Fruit fly (Drosophila melanogaster) whole organism, embryonic: Measurements from ENCODE around the gene ball.
A peak's percentile ranks its signal among the peaks of the same experiment; 100 is the strongest.

Experiments
- Atf-2 ChIP-seq: fragments of 200-800 bp; sonication (Bioruptor generic); optimal IDR thresholded peaks from 2 replicates; lab custom pipeline; 2016; ENCODE audit warnings: missing biosample characterization, missing genetic modification characterization
- Atf3 ChIP-seq: fragments of 200-800 bp; sonication (Bioruptor generic); optimal IDR thresholded peaks from 3 replicates; lab custom pipeline; 2016; ENCODE audit warnings: missing biosample characterization, missing genetic modification characterization
- Awh ChIP-seq: fragments of 200-800 bp; sonication (Bioruptor generic); IDR thresholded peaks from 2 replicates; pipeline ENCODE4, ENCODE4 v1.3.6; 2022; ENCODE audit warnings: missing biosample characterization, missing genetic modification characterization
- BEAF-32 ChIP-seq: fragments of 200-800 bp; sonication (Bioruptor generic); optimal IDR thresholded peaks from 3 replicates; lab custom pipeline; 2017; ENCODE audit warnings: missing biosample characterization, missing genetic modification characterization, mild to moderate bottlenecking, moderate library complexity, missing genetic modification reagents
- C15 ChIP-seq: fragments of 200-800 bp; sonication (Bioruptor generic); IDR thresholded peaks from 3 replicates; pipeline ENCODE4 v1.3.6; 2022; ENCODE audit warnings: missing biosample characterization, missing genetic modification characterization
- CG10147 ChIP-seq: fragments of 200-800 bp; sonication (Bioruptor generic); optimal IDR thresholded peaks from 2 replicates; lab custom pipeline; 2019; ENCODE audit warnings: missing biosample characterization, mild to moderate bottlenecking, missing genetic modification characterization, moderate library complexity
- CG10274 ChIP-seq: fragments of 200-800 bp; sonication (Bioruptor generic); optimal IDR thresholded peaks from 3 replicates; lab custom pipeline; 2017; ENCODE audit warnings: missing biosample characterization, mild to moderate bottlenecking, missing genetic modification characterization
- CG10366 ChIP-seq: fragments of 200-800 bp; sonication (Bioruptor generic); IDR thresholded peaks from 2 replicates; pipeline ENCODE4 v1.3.6; 2022; ENCODE audit warnings: missing biosample characterization, missing genetic modification characterization
- CG11456 ChIP-seq: fragments of 200-800 bp; sonication (Bioruptor generic); IDR thresholded peaks from 3 replicates; pipeline ENCODE4 v1.3.6; 2022; ENCODE audit warnings: missing biosample characterization, missing genetic modification characterization
- CG12155 ChIP-seq: fragments of 200-800 bp; sonication (Bioruptor generic); optimal IDR thresholded peaks from 3 replicates; lab custom pipeline; 2016; ENCODE audit warnings: missing biosample characterization, missing genetic modification characterization
- CG13123 ChIP-seq: fragments of 200-800 bp; sonication (Bioruptor generic); optimal IDR thresholded peaks from 2 replicates; lab custom pipeline; 2016; ENCODE audit warnings: missing biosample characterization, missing genetic modification characterization
- CG15479 ChIP-seq: fragments of 200-800 bp; sonication (Bioruptor generic); optimal IDR thresholded peaks from 3 replicates; lab custom pipeline; 2019; ENCODE audit warnings: missing biosample characterization, mild to moderate bottlenecking, missing genetic modification characterization, moderate library complexity
- CG15601 ChIP-seq: fragments of 200-800 bp; sonication (Bioruptor generic); optimal IDR thresholded peaks from 3 replicates; lab custom pipeline; 2019; ENCODE audit warnings: missing biosample characterization, mild to moderate bottlenecking, missing genetic modification characterization, moderate library complexity
- CG1647 ChIP-seq: fragments of 200-800 bp; sonication (Bioruptor generic); optimal IDR thresholded peaks from 3 replicates; lab custom pipeline; 2016; ENCODE audit warnings: missing biosample characterization, missing genetic modification characterization
- CG17568 ChIP-seq: fragments of 200-800 bp; sonication (Bioruptor generic); optimal IDR thresholded peaks from 2 replicates; lab custom pipeline; 2018; ENCODE audit warnings: missing biosample characterization, mild to moderate bottlenecking, missing genetic modification characterization, moderate library complexity
- CG31224 ChIP-seq: fragments of 200-800 bp; sonication (Bioruptor generic); IDR thresholded peaks from 2 replicates; pipeline ENCODE4 v1.3.6; 2022; ENCODE audit warnings: missing biosample characterization, missing genetic modification characterization
- CG34376 ChIP-seq: fragments of 200-800 bp; sonication (Bioruptor generic); optimal IDR thresholded peaks from 2 replicates; lab custom pipeline; 2018; ENCODE audit warnings: missing biosample characterization, mild to moderate bottlenecking, missing genetic modification characterization
- CG3838 ChIP-seq: fragments of 200-800 bp; sonication (Bioruptor generic); optimal IDR thresholded peaks from 3 replicates; lab custom pipeline; 2016; ENCODE audit warnings: missing biosample characterization, missing genetic modification characterization
- CG3995 ChIP-seq: fragments of 200-800 bp; sonication (Bioruptor generic); optimal IDR thresholded peaks from 3 replicates; lab custom pipeline; 2016; ENCODE audit warnings: missing biosample characterization, missing genetic modification characterization
- CG4282 ChIP-seq: fragments of 200-800 bp; sonication (Bioruptor generic); optimal IDR thresholded peaks from 2 replicates; lab custom pipeline; 2016; ENCODE audit warnings: missing biosample characterization, missing genetic modification characterization
- CG4404 ChIP-seq: fragments of 200-800 bp; sonication (Bioruptor generic); IDR thresholded peaks from 2 replicates; pipeline ENCODE4 v1.3.6; 2022; ENCODE audit warnings: missing biosample characterization, missing genetic modification characterization
- CG5245 ChIP-seq: fragments of 200-800 bp; sonication (Bioruptor generic); optimal IDR thresholded peaks from 3 replicates; lab custom pipeline; 2016; ENCODE audit warnings: missing biosample characterization, missing genetic modification characterization
- CG7556 ChIP-seq: fragments of 200-800 bp; sonication (Bioruptor generic); optimal IDR thresholded peaks from 2 replicates; lab custom pipeline; 2017; ENCODE audit warnings: missing biosample characterization, mild to moderate bottlenecking, missing genetic modification characterization
- CG8765 ChIP-seq: fragments of 200-800 bp; sonication (Bioruptor generic); IDR thresholded peaks from 2 replicates; pipeline ENCODE4 v1.3.6; 2022; ENCODE audit warnings: missing biosample characterization, missing genetic modification characterization
- D19B ChIP-seq: fragments of 200-800 bp; sonication (Bioruptor generic); optimal IDR thresholded peaks from 2 replicates; lab custom pipeline; 2017; ENCODE audit warnings: missing biosample characterization, mild to moderate bottlenecking, missing genetic modification characterization
- Dfd ChIP-seq, 2 experiments: fragments of >200 bp; optimal IDR thresholded peaks; 2 replicates each; lab custom pipeline; 2017; ENCODE audit warnings: missing biosample characterization in 2 of 2, missing genetic modification characterization in 2 of 2
- Fer3 ChIP-seq: fragments of 200-800 bp; sonication (Bioruptor generic); optimal IDR thresholded peaks from 2 replicates; lab custom pipeline; 2018; ENCODE audit warnings: missing biosample characterization, mild to moderate bottlenecking, missing genetic modification characterization, moderate library complexity
- HLH4C ChIP-seq: fragments of 200-800 bp; sonication (Bioruptor generic); IDR thresholded peaks from 3 replicates; pipeline ENCODE4 v1.3.6; 2022; ENCODE audit warnings: missing biosample characterization, missing genetic modification characterization; ENCODE audit not compliant: partially characterized antibody
- HLHmδ ChIP-seq: fragments of 200-800 bp; sonication (Bioruptor generic); optimal IDR thresholded peaks from 2 replicates; lab custom pipeline; 2018; ENCODE audit warnings: missing biosample characterization, mild to moderate bottlenecking, missing genetic modification characterization, moderate library complexity
- HmgZ ChIP-seq: fragments of 200-800 bp; sonication (Bioruptor generic); optimal IDR thresholded peaks from 2 replicates; lab custom pipeline; 2018; ENCODE audit warnings: missing biosample characterization, mild to moderate bottlenecking, missing genetic modification characterization
- Optix ChIP-seq: fragments of 200-800 bp; sonication (Bioruptor generic); IDR thresholded peaks from 3 replicates; pipeline ENCODE4 v1.3.6; 2022; ENCODE audit warnings: missing biosample characterization, missing genetic modification characterization
- Ravus ChIP-seq: fragments of 200-800 bp; sonication (Bioruptor generic); IDR thresholded peaks from 2 replicates; pipeline ENCODE4 v1.3.6; 2022; ENCODE audit warnings: missing biosample characterization, missing genetic modification characterization
- Spps ChIP-seq: fragments of 200-800 bp; sonication (Bioruptor generic); optimal IDR thresholded peaks from 2 replicates; lab custom pipeline; 2018; ENCODE audit warnings: missing biosample characterization, mild to moderate bottlenecking, missing genetic modification characterization
- Ssrp ChIP-seq: fragments of 200-800 bp; sonication (Bioruptor generic); optimal IDR thresholded peaks from 2 replicates; lab custom pipeline; 2018; ENCODE audit warnings: missing biosample characterization, mild to moderate bottlenecking, missing genetic modification characterization, moderate library complexity
- TFAM ChIP-seq: fragments of 200-800 bp; sonication (Bioruptor generic); optimal IDR thresholded peaks from 2 replicates; lab custom pipeline; 2017; ENCODE audit warnings: missing biosample characterization, missing genetic modification characterization, inconsistent platforms
- abd-A ChIP-seq: fragments of 200-800 bp; sonication (Bioruptor generic); optimal IDR thresholded peaks from 3 replicates; lab custom pipeline; 2019; ENCODE audit warnings: missing biosample characterization, mild to moderate bottlenecking, missing genetic modification characterization, moderate library complexity
- ara ChIP-seq: fragments of 200-800 bp; sonication (Bioruptor generic); IDR thresholded peaks from 2 replicates; pipeline ENCODE4 v1.3.6; 2022; ENCODE audit warnings: missing biosample characterization, missing genetic modification characterization
- btn ChIP-seq: fragments of 200-800 bp; sonication (Bioruptor generic); optimal IDR thresholded peaks from 2 replicates; lab custom pipeline; 2016; ENCODE audit warnings: missing biosample characterization, missing genetic modification characterization
- dan ChIP-seq: fragments of 200-800 bp; sonication (Bioruptor generic); IDR thresholded peaks from 2 replicates; pipeline ENCODE4 v1.3.6; 2022; ENCODE audit warnings: missing biosample characterization, missing genetic modification characterization
- dmrt11E ChIP-seq: fragments of 200-800 bp; sonication (Bioruptor generic); optimal IDR thresholded peaks from 3 replicates; lab custom pipeline; 2018; ENCODE audit warnings: missing biosample characterization, mild to moderate bottlenecking, missing genetic modification characterization, moderate library complexity
- eve ChIP-seq, 2 experiments: fragments of >200 bp; optimal IDR thresholded peaks; 2 replicates each; lab custom pipeline; 2017; ENCODE audit warnings: missing biosample characterization in 2 of 2, missing genetic modification characterization in 2 of 2
- grn ChIP-seq: fragments of 200-800 bp; sonication (Bioruptor generic); optimal IDR thresholded peaks from 3 replicates; lab custom pipeline; 2017; ENCODE audit warnings: missing biosample characterization, missing genetic modification characterization
- gsb ChIP-seq: fragments of 200-800 bp; sonication (Bioruptor generic); IDR thresholded peaks from 2 replicates; pipeline ENCODE4 v1.3.6; 2022; ENCODE audit warnings: missing biosample characterization, missing genetic modification characterization
- ham ChIP-seq: fragments of 200-800 bp; sonication (Bioruptor generic); IDR thresholded peaks from 2 replicates; pipeline ENCODE4 v1.3.6; 2022; ENCODE audit warnings: missing biosample characterization, missing genetic modification characterization
- jigr1 ChIP-seq: fragments of 200-800 bp; sonication (Bioruptor generic); IDR thresholded peaks from 3 replicates; pipeline ENCODE4 v1.3.6; 2022; ENCODE audit warnings: missing biosample characterization, missing genetic modification characterization
- nau ChIP-seq: fragments of 200-800 bp; sonication (Bioruptor generic); optimal IDR thresholded peaks from 3 replicates; lab custom pipeline; 2017; ENCODE audit warnings: missing biosample characterization, mild to moderate bottlenecking, missing genetic modification characterization, missing genetic modification reagents
- onecut ChIP-seq: fragments of 200-800 bp; sonication (Bioruptor generic); IDR thresholded peaks from 2 replicates; pipeline ENCODE4 v1.3.6; 2022; ENCODE audit warnings: missing biosample characterization, missing genetic modification characterization
- pzg ChIP-seq: fragments of 200-800 bp; sonication (Bioruptor generic); optimal IDR thresholded peaks from 3 replicates; lab custom pipeline; 2018; ENCODE audit warnings: missing biosample characterization, mild to moderate bottlenecking, missing genetic modification characterization, moderate library complexity
- row ChIP-seq: fragments of 200-800 bp; sonication (Bioruptor generic); IDR thresholded peaks from 3 replicates; pipeline ENCODE4 v1.3.6; 2022; ENCODE audit warnings: missing biosample characterization, missing genetic modification characterization
- tin ChIP-seq: fragments of 200-800 bp; sonication (Bioruptor generic); optimal IDR thresholded peaks from 3 replicates; lab custom pipeline; 2016; ENCODE audit warnings: missing biosample characterization, missing genetic modification characterization
- tll ChIP-seq, 2 experiments: fragments of 200-800 bp in 1 of 2; fragments of >200 bp in 1 of 2; sonication (Bioruptor generic) in 1 of 2; optimal IDR thresholded peaks; 2 replicates each; lab custom pipeline; 2017 to 2019; ENCODE audit warnings: missing biosample characterization in 2 of 2, missing genetic modification characterization in 2 of 2, mild to moderate bottlenecking in 1 of 2, moderate library complexity in 1 of 2
- trh ChIP-seq: fragments of 200-800 bp; sonication (Bioruptor generic); optimal IDR thresholded peaks from 2 replicates; lab custom pipeline; 2016; ENCODE audit warnings: missing biosample characterization, missing genetic modification characterization

Gene ball

dm6 chr3R:26899982-26900381 is 33.4 kb upstream of the ball start (continued):
- TF ChIP-seq onecut (GFP tag; lab: Robert Waterston, UW) (no peak), TFAM (GFP tag; lab: Kevin White, UChicago) (no peak), CG31224 (GFP tag; lab: Robert Waterston, UW) (no peak), C15 (peak; percentile 4; the same call in 1 of the 3 replicates), HmgZ (tag; lab: Kevin White, UChicago) (no peak), CG3995 (GFP tag; lab: Kevin White, UChicago) (no peak), ara (GFP tag; lab: Robert Waterston, UW) (peak; percentile 59; the same call in 1 of the 2 replicates), CG8765 (GFP tag; lab: Robert Waterston, UW) (no peak; the same call in 1 of the 2 replicates), tll (GFP tag; optimal IDR thresholded peaks at IDR 0.05; lab: Kevin White, UChicago) (no peak), trh (no peak), HLHmδ (no peak), Atf3 (GFP tag; lab: Kevin White, UChicago) (no peak), Ssrp (peak; percentile 55), eve (GFP tag; optimal IDR thresholded peaks at IDR 0.05; lab: Kevin White, UChicago) (peak in 1 of 2 experiments; percentile 71), CG7556 (GFP tag; lab: Kevin White, UChicago) (peak; percentile 16), jigr1 (GFP tag; lab: Robert Waterston, UW) (no peak), btn (no peak), CG5245 (GFP tag; lab: Kevin White, UChicago) (no peak), CG12155 (GFP tag; lab: Kevin White, UChicago) (no peak), ham (GFP tag; lab: Robert Waterston, UW) (no peak), tin (GFP tag; lab: Kevin White, UChicago) (peak; percentile 49)

- TF ChIP-seq nau (no peak), Fer3 (tag; lab: Kevin White, UChicago) (no peak), CG3838 (GFP tag; lab: Kevin White, UChicago) (no peak), CG4282 (GFP tag; lab: Kevin White, UChicago) (no peak), CG1647 (no peak), pzg (GFP tag; lab: Kevin White, UChicago) (no peak), CG17568 (GFP tag; lab: Kevin White, UChicago) (no peak), CG15601 (tag; lab: Kevin White, UChicago) (no peak), CG34376 (GFP tag; lab: Kevin White, UChicago) (peak; percentile 9), Awh (GFP tag; lab: Robert Waterston, UW) (0 out of 2 replicates have a peak, but pooled peaks have one; percentile 11), dan (no peak), D19B (GFP tag; lab: Kevin White, UChicago) (no peak), dmrt11E (tag; lab: Kevin White, UChicago) (no peak), Spps (no peak), Atf-2 (GFP tag; lab: Kevin White, UChicago) (no peak), CG15479 (GFP tag; lab: Kevin White, UChicago) (no peak), CG11456 (no peak), gsb (GFP tag; lab: Robert Waterston, UW) (no peak), Dfd (GFP tag; optimal IDR thresholded peaks at IDR 0.05; lab: Kevin White, UChicago) (no peak), row (GFP tag; lab: Robert Waterston, UW) (no peak), BEAF-32 (GFP tag; lab: Kevin White, UChicago) (no peak), CG10366 (GFP tag; lab: Robert Waterston, UW) (no peak), HLH4C (GFP tag; lab: Robert Waterston, UW) (no peak), abd-A (tag; lab: Kevin White, UChicago) (peak; percentile 16), Ravus (GFP tag; lab: Robert Waterston, UW) (no peak), grn (GFP tag; lab: Kevin White, UChicago) (no peak), CG4404 (no peak), CG13123 (GFP tag; lab: Kevin White, UChicago) (no peak), CG10147 (no peak), Optix (GFP tag; lab: Robert Waterston, UW) (no peak), CG10274 (GFP tag; lab: Kevin White, UChicago) (no peak)
Measured at dm6 chr3R:26897302-26897701, 30.7 kb upstream of the ball start.
